Worm (Caenorhabditis elegans): ENCODE results near the gene Y39G8B.1.

The Y39G8B.1 gene

ce11 chrII:13997989-13998388 is 24.4 kb upstream of the Y39G8B.1 start (continued):
- TF ChIP-seq sdz-12 (GFP tag; optimal IDR thresholded peaks at IDR 0.05) (no peak), nhr-28 (tag; optimal IDR thresholded peaks at IDR 0.05) (peak; percentile 1)

DNA sequence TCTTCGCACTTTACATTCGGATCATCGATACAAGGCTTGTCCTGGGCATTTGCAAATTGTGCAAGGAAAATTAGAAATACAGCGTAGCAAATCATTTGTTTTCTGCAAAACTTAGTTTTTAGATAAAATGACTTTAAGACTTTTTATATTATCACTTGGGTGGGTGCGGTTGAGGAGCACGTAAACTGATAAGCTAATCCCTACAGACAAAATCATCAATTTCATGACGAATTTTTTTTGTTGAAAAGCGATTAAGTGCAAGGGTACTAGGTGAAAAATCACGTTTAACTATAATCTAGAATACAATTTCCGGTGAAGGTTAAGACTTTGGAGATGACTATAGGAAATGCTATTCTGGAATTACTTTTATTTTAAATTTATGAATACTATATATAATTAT is 23.9 kb upstream of the Y39G8B.1 start, which contains the start of gene F01D5.1:
Gene F01D5.1, minus strand, starts transcription at position 105 of the 400 bp plus-strand sequence.
- TF ChIP-seq skn-1 (tag; optimal IDR thresholded peaks at IDR 0.05) (no peak), sdz-12 (GFP tag; optimal IDR thresholded peaks at IDR 0.05) (no peak), nhr-111 (GFP tag; optimal IDR thresholded peaks at IDR 0.05) (no peak), daf-19 (GFP tag; conservative IDR thresholded peaks at IDR 0.05) (no peak), hmg-1.1 (GFP tag; IDR thresholded peaks at IDR 0.05) (no peak), mdl-1 (tag; optimal IDR thresholded peaks at IDR 0.05) (no peak), nhr-48 (tag; optimal IDR thresholded peaks at IDR 0.05) (no peak), lir-3 (tag; optimal IDR thresholded peaks at IDR 0.05) (no peak), Y75B8A.6 (GFP tag; IDR thresholded peaks at IDR 0.05) (no peak), F37D6.2 (tag; optimal IDR thresholded peaks at IDR 0.05) (no peak), F49E8.2 (tag; optimal IDR thresholded peaks at IDR 0.05; ENCODE audit: borderline replicate concordance) (no peak), pqm-1 (tag; optimal IDR thresholded peaks at IDR 0.05) (peak; percentile 33), dpl-1 (GFP tag; optimal IDR thresholded peaks at IDR 0.05) (no peak), nhr-77 (tag; optimal IDR thresholded peaks at IDR 0.05) (no peak), lin-1 (GFP tag; IDR thresholded peaks at IDR 0.05) (0 out of 2 replicates have a peak, but pooled peaks have one; percentile 32), lin-29 (GFP tag; IDR thresholded peaks at IDR 0.05) (no peak), nhr-102 (tag; optimal IDR thresholded peaks at IDR 0.05) (no peak), mep-1 (tag; optimal IDR thresholded peaks at IDR 0.05) (no peak), ceh-82 (tag; optimal IDR thresholded peaks at IDR 0.05) (no peak), dmd-6 (GFP tag; IDR thresholded peaks at IDR 0.05) (peak; percentile 49; the same call in 1 of the 2 replicates), nhr-25 (tag; optimal IDR thresholded peaks at IDR 0.05; ENCODE audit: borderline replicate concordance, insufficient read depth) (no peak), pha-4 (GFP tag; IDR thresholded peaks at IDR 0.05) (no peak), pha-4 (tag; optimal IDR thresholded peaks at IDR 0.05) (no peak), hif-1 (tag; optimal IDR thresholded peaks at IDR 0.05) (no peak)

DNA sequence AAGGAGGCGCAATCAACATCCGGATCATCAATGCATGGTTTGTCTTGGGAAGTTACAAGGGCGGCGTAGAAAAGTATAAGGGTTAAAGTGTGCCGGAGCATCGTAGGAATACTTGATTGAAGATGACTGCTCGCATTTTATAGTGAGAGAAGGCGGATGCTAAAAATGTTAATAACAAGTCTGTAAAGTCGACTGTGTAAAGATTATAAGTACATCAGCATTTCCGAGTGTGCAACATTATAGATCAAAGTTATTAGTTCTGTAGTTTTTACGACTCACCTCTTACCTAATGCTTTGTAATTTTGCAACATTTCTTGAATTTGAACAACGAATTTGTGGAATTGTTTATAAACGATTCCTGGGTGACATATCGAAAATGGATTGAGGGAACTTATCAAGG is 21.3 kb upstream of the Y39G8B.1 start, which contains the start of gene Y39G8B.7:
Gene Y39G8B.7, minus strand, starts transcription at position 101 of the 400 bp plus-strand sequence.
- TF ChIP-seq ceh-82 (tag; optimal IDR thresholded peaks at IDR 0.05) (no peak), lin-38 (GFP tag; IDR thresholded peaks at IDR 0.05) (no peak), T26A8.4 (GFP tag; IDR thresholded peaks at IDR 0.05) (no peak)

DNA sequence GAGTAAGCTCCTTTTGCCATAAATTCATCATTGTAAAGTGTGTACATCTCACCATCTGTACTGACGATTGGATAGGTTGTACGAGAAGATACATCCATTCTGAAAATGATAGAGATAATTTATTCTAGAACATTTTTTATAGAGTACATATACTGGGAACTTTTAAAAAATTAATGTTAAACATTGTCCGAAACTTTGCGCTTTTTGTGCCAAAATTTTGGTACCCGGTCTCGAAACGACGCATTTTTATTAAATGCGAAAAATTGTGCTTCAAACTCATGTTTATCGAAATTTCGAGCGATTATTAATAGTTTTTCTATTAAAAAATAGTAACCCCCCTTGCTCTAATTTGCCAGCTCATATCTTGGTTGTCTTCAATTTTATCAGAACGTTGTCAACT is 18.1 kb upstream of the Y39G8B.1 start, which contains the start of gene Y39G8B.5:
Gene Y39G8B.5, minus strand, starts transcription at position 101 of the 400 bp plus-strand sequence.
- no peak for TF ChIP-seq lin-1 (GFP tag; IDR thresholded peaks at IDR 0.05)
- TF ChIP-seq hlh-30 (tag; optimal IDR thresholded peaks at IDR 0.05; ENCODE audit: insufficient read depth) = no peak

DNA sequence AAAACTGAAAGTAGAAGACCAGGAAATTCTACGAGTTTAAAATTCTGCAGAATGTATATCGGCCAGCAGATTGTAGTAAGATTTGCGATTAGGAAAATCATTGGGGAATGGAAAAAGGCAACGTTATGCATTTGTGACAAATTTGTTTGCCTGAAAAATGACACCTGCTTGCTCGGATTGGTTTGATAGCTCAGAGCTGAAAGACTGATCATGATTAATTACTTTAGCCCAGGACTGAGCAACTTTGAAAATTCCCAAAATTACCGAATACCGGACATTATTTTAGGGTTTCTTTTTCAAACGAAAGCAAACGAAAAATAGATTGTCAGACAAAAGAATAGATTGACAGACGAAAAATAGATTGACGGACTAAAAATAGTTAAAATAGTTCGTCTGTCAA is 10.9 kb upstream of the Y39G8B.1 start, which contains the start of gene sre-47:
Gene sre-47, minus strand, starts transcription at position 101 of the 400 bp plus-strand sequence.
- TF ChIP-seq unc-62 (GFP tag; optimal IDR thresholded peaks at IDR 0.05 in 1 of 2) (peak in 1 of 2 experiments; percentile 30), unc-62 (tag; optimal IDR thresholded peaks at IDR 0.05) (no peak), tra-1 (GFP tag; IDR thresholded peaks at IDR 0.05) (no peak)

- TF ChIP-seq daf-8 (GFP tag; IDR thresholded peaks at IDR 0.05) (no peak), pqm-1 (tag; optimal IDR thresholded peaks at IDR 0.05) (peak; percentile 87), nhr-28 (tag; optimal IDR thresholded peaks at IDR 0.05) (peak; percentile 26), ces-1 (GFP tag; optimal IDR thresholded peaks at IDR 0.05) (no peak), rbr-2 (tag; optimal IDR thresholded peaks at IDR 0.05) (no peak)
Measured at ce11 chrII:13982923-13983322, 9.3 kb upstream of the Y39G8B.1 start, which contains the start of the genes Y39G8B.13 and Y39G8B.10. Gene Y39G8B.13 (minus strand): TSS chrII:13983047. Gene Y39G8B.10 (minus strand): TSS chrII:13983115.

Measured in whole organism, L4 larva.